Worm (Caenorhabditis elegans) whole organism, early embryonic: ENCODE data around the gene F25E5.9.

Source experiments
- B0310.2 ChIP-seq: sonication (generic microtip); optimal IDR thresholded peaks from 2 replicates; lab custom pipeline; 2016; ENCODE audit warnings: mild to moderate bottlenecking, missing genetic modification characterization, missing compliant biosample characterization
- aly-1 ChIP-seq: sonication (generic microtip); optimal IDR thresholded peaks from 2 replicates; lab custom pipeline; 2016; ENCODE audit warnings: missing genetic modification characterization, missing compliant biosample characterization
- ama-1 ChIP-seq: fragments of 150-350 bp; optimal IDR thresholded peaks from 2 replicates; lab custom pipeline; 2014
- ceh-13 ChIP-seq: fragments of 200-800 bp; sonication (Bioruptor generic); optimal IDR thresholded peaks from 2 replicates; lab custom pipeline; 2018; ENCODE audit warnings: mild to moderate bottlenecking, missing genetic modification characterization, missing compliant biosample characterization
- ceh-36 ChIP-seq: sonication (generic microtip); optimal IDR thresholded peaks from 2 replicates; lab custom pipeline; 2016; ENCODE audit warnings: missing genetic modification characterization, inconsistent platforms, missing compliant biosample characterization
- ets-7 ChIP-seq: sonication (generic microtip); optimal IDR thresholded peaks from 2 replicates; lab custom pipeline; 2016; ENCODE audit warnings: missing genotype, missing genetic modification characterization, missing compliant biosample characterization
- hmbx-1 ChIP-seq: sonication (generic microtip); optimal IDR thresholded peaks from 2 replicates; lab custom pipeline; 2016; ENCODE audit warnings: mild to moderate bottlenecking, missing genetic modification characterization, missing compliant biosample characterization
- hnd-1 ChIP-seq: sonication (generic microtip); optimal IDR thresholded peaks from 2 replicates; lab custom pipeline; 2016; ENCODE audit warnings: missing genetic modification characterization, missing compliant biosample characterization

ce11 chrV:7403501-7403900 lies 34.2 kb downstream of the F25E5.9 start:
- no peak for TF ChIP-seq ama-1 (lab: Kevin White, UChicago)
- no peak for TF ChIP-seq hnd-1 (tag; lab: Kevin White, UChicago)
- no peak for TF ChIP-seq ets-7 (tag; lab: Kevin White, UChicago)
- TF ChIP-seq B0310.2 (tag; lab: Kevin White, UChicago), result no peak
- TF ChIP-seq ceh-36 (tag; lab: Kevin White, UChicago), result no peak
- TF ChIP-seq ceh-13 (GFP tag; lab: Kevin White, UChicago), result no peak
- TF ChIP-seq aly-1 (tag; lab: Kevin White, UChicago), result no peak
- no peak for TF ChIP-seq hmbx-1 (tag; lab: Kevin White, UChicago)
